Worm (Caenorhabditis elegans): Measurements from ENCODE around the gene ntc-1.
A peak's percentile ranks its signal among the peaks of the same experiment; 100 is the strongest.

The ntc-1 gene

ce11 chrX:4865798-4866197, at the start of gene ntc-1:
Gene ntc-1 (plus strand): TSS chrX:4866098.
- no peak for TF ChIP-seq lsy-12 (tag; optimal IDR thresholded peaks at IDR 0.05)
- no peak for TF ChIP-seq nhr-237 (tag; optimal IDR thresholded peaks at IDR 0.05)
- no peak for TF ChIP-seq fkh-10 (GFP tag; optimal IDR thresholded peaks at IDR 0.05)
- TF ChIP-seq tbx-2 (tag; optimal IDR thresholded peaks at IDR 0.05) = no peak
- no peak for TF ChIP-seq fos-1 (tag; optimal IDR thresholded peaks at IDR 0.05)
- TF ChIP-seq ceh-9 (tag; optimal IDR thresholded peaks at IDR 0.05) = no peak
- TF ChIP-seq ceh-16 (tag; optimal IDR thresholded peaks at IDR 0.05) = no peak
- TF ChIP-seq aly-2 (tag; optimal IDR thresholded peaks at IDR 0.05) = no peak
- no peak for TF ChIP-seq nhr-43 (tag; optimal IDR thresholded peaks at IDR 0.05; ENCODE audit: poor library complexity, severe bottlenecking)

ce11 chrX:4818252-4818651, 47.6 kb upstream of the ntc-1 start, which contains the start of gene R08E3.3:
Gene R08E3.3 (plus strand): TSS chrX:4818593.
- TF ChIP-seq daf-12 (tag; optimal IDR thresholded peaks at IDR 0.05) (no peak), elt-2 (tag; optimal IDR thresholded peaks at IDR 0.05) (peak; percentile 22), pha-4 (tag; optimal IDR thresholded peaks at IDR 0.05) (peak; percentile 76), nhr-23 (tag; optimal IDR thresholded peaks at IDR 0.05) (peak; percentile 24), aly-2 (tag; optimal IDR thresholded peaks at IDR 0.05) (no peak), nfya-1 (tag; optimal IDR thresholded peaks at IDR 0.05; ENCODE audit: insufficient read depth) (peak; percentile 64), nhr-25 (tag; optimal IDR thresholded peaks at IDR 0.05) (peak; percentile 11)

- TF ChIP-seq pha-4 (tag; optimal IDR thresholded peaks at IDR 0.05) (peak; percentile 39), pqm-1 (tag; optimal IDR thresholded peaks at IDR 0.05) (peak; percentile 50), ama-1 (optimal IDR thresholded peaks at IDR 0.05) (no peak), elt-2 (tag; optimal IDR thresholded peaks at IDR 0.05) (peak; percentile 88)
Observed at ce11 chrX:4818872-4819271, 47.0 kb upstream of the ntc-1 start.

ce11 chrX:4821602-4822001, 44.3 kb upstream of the ntc-1 start:
- TF ChIP-seq pqm-1 (tag; optimal IDR thresholded peaks at IDR 0.05) (peak; percentile 32), elt-2 (tag; optimal IDR thresholded peaks at IDR 0.05) (peak; percentile 84), hmg-11 (tag; optimal IDR thresholded peaks at IDR 0.05) (no peak)

- TF ChIP-seq egl-27 (tag; optimal IDR thresholded peaks at IDR 0.05) (no peak), mml-1 (tag; optimal IDR thresholded peaks at IDR 0.05) (no peak), elt-2 (tag; optimal IDR thresholded peaks at IDR 0.05) (peak; percentile 83), fkh-10 (GFP tag; optimal IDR thresholded peaks at IDR 0.05) (no peak), pqm-1 (tag; optimal IDR thresholded peaks at IDR 0.05) (peak; percentile 68), sea-2 (GFP tag; optimal IDR thresholded peaks at IDR 0.05) (no peak), nhr-77 (tag; optimal IDR thresholded peaks at IDR 0.05) (no peak), lin-39 (tag; optimal IDR thresholded peaks at IDR 0.05) (no peak), nhr-67 (tag; optimal IDR thresholded peaks at IDR 0.05) (no peak), elt-1 (tag; optimal IDR thresholded peaks at IDR 0.05) (no peak), pha-4 (tag; optimal IDR thresholded peaks at IDR 0.05) (peak; percentile 46), jun-1 (tag; optimal IDR thresholded peaks at IDR 0.05) (no peak), nhr-25 (tag; optimal IDR thresholded peaks at IDR 0.05) (no peak), ama-1 (optimal IDR thresholded peaks at IDR 0.05) (no peak), fkh-2 (tag; optimal IDR thresholded peaks at IDR 0.05) (no peak), unc-62 (GFP tag; optimal IDR thresholded peaks at IDR 0.05) (no peak), tbx-2 (tag; optimal IDR thresholded peaks at IDR 0.05) (no peak), nhr-11 (tag; optimal IDR thresholded peaks at IDR 0.05) (no peak)
Observed at ce11 chrX:4822262-4822661, 43.6 kb upstream of the ntc-1 start, which contains the start of gene R08E3.1. Gene R08E3.1 (plus strand): TSS chrX:4822647.

ce11 chrX:4840653-4841052, 25.2 kb upstream of the ntc-1 start:
- TF ChIP-seq nhr-76 (tag; optimal IDR thresholded peaks at IDR 0.05) (no peak), unc-39 (tag; optimal IDR thresholded peaks at IDR 0.05) (no peak), aly-2 (tag; optimal IDR thresholded peaks at IDR 0.05) (no peak), jun-1 (tag; optimal IDR thresholded peaks at IDR 0.05) (no peak), lin-39 (tag; optimal IDR thresholded peaks at IDR 0.05) (no peak), skn-1 (tag; optimal IDR thresholded peaks at IDR 0.05) (no peak)
